Worm (Caenorhabditis elegans) whole organism, L4 larva: ENCODE data around the gene nspc-18.
"Not testable (repeated sequence)": the region's sequence is repeated elsewhere in the genome, so short reads cannot be mapped to it uniquely, and the experiment has no call there.

Experiments
- ces-1 ChIP-seq: fragments of 150-350 bp; sonication (generic microtip); optimal IDR thresholded peaks from 4 replicates; lab custom pipeline; 2014; ENCODE audit warnings: missing biosample characterization, missing genetic modification reagents, missing genetic modification characterization
- jun-1 ChIP-seq: fragments of 150-350 bp; optimal IDR thresholded peaks from 2 replicates; lab custom pipeline; 2014; ENCODE audit warnings: missing biosample characterization, missing genetic modification reagents, missing genetic modification characterization
- mdl-1 ChIP-seq, 2 experiments: fragments of 150-350 bp in 1 of 2; sonication (generic microtip) in 1 of 2; optimal IDR thresholded peaks; 2 replicates each; lab custom pipeline; 2014 to 2017; ENCODE audit warnings: missing biosample characterization in 2 of 2, missing genetic modification characterization in 2 of 2
- mep-1 ChIP-seq: fragments of 150-350 bp; sonication (generic microtip); optimal IDR thresholded peaks from 3 replicates; lab custom pipeline; 2014; ENCODE audit warnings: missing biosample characterization, missing genetic modification characterization

ce11 chrX:14525081-14525324 lies 2.5 kb downstream of the nspc-18 start, which contains the start of gene nspc-17:
- TF ChIP-seq mdl-1 (tag; optimal IDR thresholded peaks at IDR 0.05; lab: Kevin White, UChicago); mep-1 (tag; lab: Kevin White, UChicago); jun-1 (tag; lab: Kevin White, UChicago); ces-1 (GFP tag; lab: Kevin White, UChicago): not testable (repeated sequence)
